Worm (Caenorhabditis elegans): ENCODE results near the gene tps-1.

Gene tps-1

DNA sequence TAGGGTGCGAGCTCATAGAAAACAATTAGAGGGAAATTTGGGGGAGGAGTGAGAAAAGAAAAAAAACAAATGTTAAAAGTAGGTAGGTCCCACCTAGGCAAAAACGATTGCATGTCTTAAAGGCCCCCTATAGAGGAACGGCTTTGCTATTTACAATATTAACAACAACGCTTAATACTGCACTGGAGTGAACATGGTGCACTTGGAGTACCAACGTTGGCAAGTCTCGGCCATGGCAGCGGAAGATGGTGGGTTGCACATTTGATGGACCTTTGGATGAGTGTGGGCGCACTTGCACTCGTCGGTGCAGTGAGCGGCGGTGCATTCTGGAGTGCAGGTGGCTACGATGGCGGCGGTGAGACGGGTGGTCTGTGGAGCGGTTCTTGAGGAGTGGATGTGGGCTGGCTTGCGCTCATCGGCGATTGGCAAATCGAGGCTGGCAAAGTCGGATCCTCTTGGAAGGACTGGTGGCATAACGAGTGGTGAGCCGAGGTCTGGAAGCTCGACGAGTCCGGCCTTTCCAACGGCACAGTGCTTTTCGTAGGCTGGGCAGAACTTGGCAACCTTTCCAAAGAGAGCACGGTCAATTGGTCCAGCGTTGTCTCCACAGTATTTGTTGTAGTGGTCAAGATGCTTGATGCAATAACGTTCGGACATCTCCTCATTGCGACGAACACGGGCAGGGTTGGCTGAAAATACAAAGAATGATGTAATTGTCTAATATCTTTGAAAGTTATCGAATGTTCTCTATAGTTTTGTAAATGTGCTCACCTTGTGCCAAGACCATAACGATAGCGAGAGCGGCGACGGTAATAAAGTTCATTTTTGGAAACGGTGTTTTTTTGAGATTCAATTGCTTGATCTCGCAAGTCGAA lies 53.5 kb downstream of the tps-1 start:
- TF ChIP-seq efl-3 (GFP tag; optimal IDR thresholded peaks at IDR 0.05) (no peak), nhr-85 (tag) (no peak), ztf-4 (tag; optimal IDR thresholded peaks at IDR 0.05) (peak; percentile 6), ama-1 (optimal IDR thresholded peaks at IDR 0.05) (peak; percentile 95), elt-3 (tag; optimal IDR thresholded peaks at IDR 0.05) (peak in 1 of 6 experiments; percentile 12), pax-3 (tag; optimal IDR thresholded peaks at IDR 0.05) (no peak), hpl-2 (GFP tag; optimal IDR thresholded peaks at IDR 0.05) (peak; percentile 35), unc-98 (GFP tag; IDR thresholded peaks at IDR 0.05) (no peak), efl-1 (optimal IDR thresholded peaks at IDR 0.05) (no peak), efl-1 (GFP tag; optimal IDR thresholded peaks at IDR 0.05 in 1 of 2) (peak in 1 of 2 experiments; percentile 84)

DNA sequence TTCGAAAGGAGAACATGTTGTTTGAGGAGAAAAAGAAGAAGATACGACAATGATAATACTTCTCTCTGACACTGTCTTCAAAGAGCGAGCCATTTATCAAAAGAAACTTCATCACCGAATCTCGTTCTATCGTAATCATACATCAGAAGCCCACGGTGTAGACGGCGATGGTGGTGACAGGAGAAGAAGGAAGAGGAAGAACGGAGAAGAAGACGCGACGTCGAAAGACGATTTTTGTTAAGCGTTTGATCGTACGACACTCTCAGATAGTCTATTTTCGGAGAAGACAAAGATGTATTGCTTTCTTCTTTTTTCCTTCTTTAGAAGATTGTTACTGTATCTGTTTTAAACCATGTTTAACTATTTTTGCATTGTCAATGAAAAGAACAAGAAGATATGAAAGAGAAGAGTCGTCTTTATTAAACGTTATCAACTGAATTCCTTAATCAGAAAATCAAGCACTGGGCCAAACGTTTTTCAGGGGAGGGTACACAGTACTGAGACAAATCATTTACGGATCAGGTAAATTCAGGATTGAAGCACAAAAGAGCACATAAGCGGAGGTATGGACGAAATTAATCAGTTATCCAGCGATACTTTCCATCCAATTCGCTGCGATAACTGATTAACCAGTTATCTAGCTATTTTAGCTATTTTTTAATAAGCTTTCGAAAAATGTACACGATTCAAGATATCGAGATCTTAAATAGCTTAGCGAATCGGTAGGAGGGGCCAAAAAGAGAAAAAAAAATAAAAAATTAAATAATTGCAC lies 54.3 kb downstream of the tps-1 start:
- TF ChIP-seq hlh-4 (tag; optimal IDR thresholded peaks at IDR 0.05), result no peak
- TF ChIP-seq nhr-71 (tag; optimal IDR thresholded peaks at IDR 0.05), result peak; percentile 77
- peak; percentile 36 for TF ChIP-seq nhr-20 (tag; optimal IDR thresholded peaks at IDR 0.05)
- peak; percentile 27 for TF ChIP-seq irx-1 (tag; optimal IDR thresholded peaks at IDR 0.05)
- peak in 1 of 2 experiments; percentile 42 for TF ChIP-seq mdl-1 (tag; optimal IDR thresholded peaks at IDR 0.05)
- TF ChIP-seq nhr-237 (tag; optimal IDR thresholded peaks at IDR 0.05), result no peak
- TF ChIP-seq nhr-19 (GFP tag; conservative IDR thresholded peaks at IDR 0.05), result peak; percentile 37; the same call in 1 of the 2 replicates
- no peak for TF ChIP-seq C34B4.2 (tag; optimal IDR thresholded peaks at IDR 0.05)
- TF ChIP-seq nhr-90 (tag; optimal IDR thresholded peaks at IDR 0.05; ENCODE audit: poor library complexity), result peak; percentile 83
- TF ChIP-seq unc-30 (tag; optimal IDR thresholded peaks at IDR 0.05), result no peak
- TF ChIP-seq unc-62 (GFP tag; optimal IDR thresholded peaks at IDR 0.05), result no peak
- TF ChIP-seq fkh-4 (tag; optimal IDR thresholded peaks at IDR 0.05; ENCODE audit: borderline replicate concordance), result no peak
- peak; percentile 94 for TF ChIP-seq ztf-4 (tag; optimal IDR thresholded peaks at IDR 0.05)
- TF ChIP-seq snu-23 (GFP tag; optimal IDR thresholded peaks at IDR 0.05), result peak; percentile 54
- TF ChIP-seq ama-1 (optimal IDR thresholded peaks at IDR 0.05), result peak; percentile 73
- peak; percentile 73 for TF ChIP-seq blmp-1 (tag; optimal IDR thresholded peaks at IDR 0.05)
- TF ChIP-seq lsy-2 (tag; optimal IDR thresholded peaks at IDR 0.05), result peak in 1 of 2 experiments; percentile 71
- TF ChIP-seq zip-4 (GFP tag; optimal IDR thresholded peaks at IDR 0.05), result no peak
- TF ChIP-seq nhr-85 (tag), result peak; percentile 91
- peak; percentile 45 for TF ChIP-seq lin-14 (GFP tag; optimal IDR thresholded peaks at IDR 0.05)
- TF ChIP-seq ceh-63 (GFP tag; optimal IDR thresholded peaks at IDR 0.05), result no peak
- peak; percentile 48 for TF ChIP-seq fos-1 (tag; optimal IDR thresholded peaks at IDR 0.05)
- TF ChIP-seq lin-15B (tag; optimal IDR thresholded peaks at IDR 0.05), result no peak
- no peak for TF ChIP-seq nhr-28 (tag; optimal IDR thresholded peaks at IDR 0.05)
- TF ChIP-seq skn-1 (tag; optimal IDR thresholded peaks at IDR 0.05), result no peak
- no peak for TF ChIP-seq egl-13 (tag; optimal IDR thresholded peaks at IDR 0.05)
- no peak for TF ChIP-seq rnt-1 (tag; optimal IDR thresholded peaks at IDR 0.05)
- TF ChIP-seq elt-3 (tag; optimal IDR thresholded peaks at IDR 0.05), result peak in 3 of 6 experiments; percentile 2 to 80 (median 70)
- TF ChIP-seq pax-3 (tag; optimal IDR thresholded peaks at IDR 0.05), result no peak
- no peak for TF ChIP-seq zag-1 (tag; optimal IDR thresholded peaks at IDR 0.05)
- no peak for TF ChIP-seq unc-86 (tag; optimal IDR thresholded peaks at IDR 0.05)
- no peak for TF ChIP-seq dpl-1 (GFP tag; optimal IDR thresholded peaks at IDR 0.05)
- peak; percentile 42 for TF ChIP-seq hpl-2 (GFP tag; optimal IDR thresholded peaks at IDR 0.05)
- no peak for TF ChIP-seq pqm-1 (tag; optimal IDR thresholded peaks at IDR 0.05)
- peak; percentile 21 for TF ChIP-seq mep-1 (tag; optimal IDR thresholded peaks at IDR 0.05)
- TF ChIP-seq C16A3.4 (tag; optimal IDR thresholded peaks at IDR 0.05), result peak; percentile 10
- peak; percentile 13 for TF ChIP-seq tbx-2 (tag; optimal IDR thresholded peaks at IDR 0.05)
- no peak for TF ChIP-seq isw-1 (GFP tag; IDR thresholded peaks at IDR 0.05)
- TF ChIP-seq xbp-1 (tag; optimal IDR thresholded peaks at IDR 0.05), result no peak
- no peak for TF ChIP-seq hlh-17 (GFP tag; optimal IDR thresholded peaks at IDR 0.05; ENCODE audit: borderline replicate concordance)
- no peak for TF ChIP-seq fkh-8 (tag; optimal IDR thresholded peaks at IDR 0.05)
- TF ChIP-seq nhr-11 (tag; optimal IDR thresholded peaks at IDR 0.05), result no peak
- peak; percentile 22 for TF ChIP-seq lin-13 (GFP tag; optimal IDR thresholded peaks at IDR 0.05)
- peak; percentile 59 for TF ChIP-seq aly-2 (tag; optimal IDR thresholded peaks at IDR 0.05)

Measured in whole organism, L1 larva.